Worm (Caenorhabditis elegans) whole organism, L3 larva: ENCODE data around the gene E02H9.9.

Experiments used
- ceh-82 ChIP-seq: fragments of 150-350 bp; optimal IDR thresholded peaks from 2 replicates; lab custom pipeline; 2014; ENCODE audit warnings: missing biosample characterization, missing genetic modification characterization
- egl-27 ChIP-seq: sonication (generic microtip); optimal IDR thresholded peaks from 4 replicates; lab custom pipeline; 2017; ENCODE audit warnings: missing biosample characterization, missing genetic modification reagents, missing genetic modification characterization
- fkh-10 ChIP-seq: sonication (generic microtip); optimal IDR thresholded peaks from 2 replicates; lab custom pipeline; 2017; ENCODE audit warnings: missing biosample characterization, missing genetic modification reagents, missing genetic modification characterization
- skn-1 ChIP-seq: fragments of 150-350 bp; optimal IDR thresholded peaks from 2 replicates; lab custom pipeline; 2014; ENCODE audit warnings: missing biosample characterization, missing genetic modification characterization

ce11 chrIII:2473554-2473953 is 5.5 kb upstream of the E02H9.9 start, which contains the start of gene smg-6:
- TF ChIP-seq egl-27 (tag; lab: Kevin White, UChicago) (no peak), fkh-10 (GFP tag; lab: Kevin White, UChicago) (no peak), ceh-82 (tag; lab: Kevin White, UChicago) (no peak), skn-1 (tag; lab: Kevin White, UChicago) (no peak)
